Worm (Caenorhabditis elegans) whole organism, L4/young adult: ENCODE results near the gene sra-29.

Experiments used
- W03F9.2 ChIP-seq: fragments of 150-350 bp; optimal IDR thresholded peaks from 2 replicates; lab custom pipeline; 2014; ENCODE audit warnings: missing biosample characterization, missing genetic modification characterization
- dao-5 ChIP-seq: sonication (generic microtip); optimal IDR thresholded peaks from 2 replicates; lab custom pipeline; 2016; ENCODE audit warnings: missing genotype, missing genetic modification characterization, moderate library complexity, missing compliant biosample characterization
- him-1 ChIP-seq: sonication (generic microtip); optimal IDR thresholded peaks from 2 replicates; lab custom pipeline; 2016; ENCODE audit warnings: missing genotype, missing genetic modification reagents, missing genetic modification characterization, missing compliant biosample characterization

Gene sra-29

DNA sequence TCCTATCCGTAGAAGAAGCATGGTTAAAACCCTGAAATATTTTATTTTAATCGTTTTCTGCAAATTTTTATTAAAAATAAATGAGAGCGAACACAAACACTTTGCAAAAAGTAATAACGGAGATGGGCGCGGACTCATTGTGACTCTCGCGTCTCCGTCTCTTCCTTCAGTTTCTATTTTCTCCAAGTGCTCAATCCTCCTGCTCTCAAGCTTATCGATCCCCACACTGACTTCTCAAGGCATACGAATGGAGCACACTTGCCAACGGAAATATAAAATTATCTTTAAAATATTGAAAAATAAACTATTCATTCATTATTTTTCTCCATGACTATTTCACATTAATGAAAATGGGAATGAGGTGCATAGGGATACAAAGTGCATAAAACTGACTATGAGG, 22.5 kb upstream of the sra-29 start, which contains the start of gene dnj-8:
TSS of gene dnj-8 (minus strand) at position 31 of the 400 bp plus-strand sequence.
- TF ChIP-seq W03F9.2 (no peak), dao-5 (tag; lab: Kevin White, UChicago) (no peak), him-1 (tag; lab: Kevin White, UChicago) (no peak)

DNA sequence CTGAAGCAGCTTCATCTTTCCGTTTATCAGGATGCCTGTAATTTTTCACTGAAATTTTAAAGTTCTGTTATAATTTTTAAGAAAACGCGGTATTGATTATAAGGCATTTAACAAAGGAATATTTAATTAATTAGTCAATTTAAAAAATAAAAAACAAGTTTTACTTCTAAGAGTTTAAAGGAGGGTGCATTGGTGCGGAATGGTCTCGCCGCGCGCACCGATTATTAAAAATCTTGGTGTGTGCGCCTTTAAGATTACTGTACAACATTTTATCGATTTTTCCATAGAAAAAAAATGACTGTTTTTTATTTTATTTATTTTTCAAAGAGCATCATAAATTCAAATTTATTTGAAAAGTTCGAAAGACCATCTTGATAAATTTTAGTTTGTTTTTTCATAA, 22.0 kb upstream of the sra-29 start:
- TF ChIP-seq W03F9.2 (no peak), him-1 (tag; lab: Kevin White, UChicago) (no peak), dao-5 (tag; lab: Kevin White, UChicago) (no peak)

DNA sequence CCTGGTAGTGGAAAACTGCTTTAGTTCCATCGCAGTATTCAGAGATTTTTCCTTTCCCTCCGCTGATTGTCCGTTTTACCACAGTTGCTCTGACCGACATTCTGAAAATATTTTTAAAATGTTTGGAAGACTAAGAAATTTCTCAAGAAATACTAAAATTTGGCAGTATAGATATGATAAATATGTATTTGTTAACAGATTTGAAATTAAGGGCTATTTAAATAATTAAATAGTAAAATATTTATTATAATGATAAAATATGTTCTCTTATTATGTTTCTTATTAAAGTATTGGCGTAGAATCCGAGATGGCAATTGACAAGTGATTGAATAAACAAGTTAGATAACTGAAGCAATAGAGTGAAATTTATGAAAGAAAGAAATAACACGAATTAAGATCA, 18.6 kb upstream of the sra-29 start, which contains the start of gene aipr-1:
TSS of gene aipr-1 (minus strand) at position 101 of the 400 bp plus-strand sequence.
- TF ChIP-seq him-1 (tag; lab: Kevin White, UChicago) (no peak), dao-5 (tag; lab: Kevin White, UChicago) (no peak), W03F9.2 (no peak)

DNA sequence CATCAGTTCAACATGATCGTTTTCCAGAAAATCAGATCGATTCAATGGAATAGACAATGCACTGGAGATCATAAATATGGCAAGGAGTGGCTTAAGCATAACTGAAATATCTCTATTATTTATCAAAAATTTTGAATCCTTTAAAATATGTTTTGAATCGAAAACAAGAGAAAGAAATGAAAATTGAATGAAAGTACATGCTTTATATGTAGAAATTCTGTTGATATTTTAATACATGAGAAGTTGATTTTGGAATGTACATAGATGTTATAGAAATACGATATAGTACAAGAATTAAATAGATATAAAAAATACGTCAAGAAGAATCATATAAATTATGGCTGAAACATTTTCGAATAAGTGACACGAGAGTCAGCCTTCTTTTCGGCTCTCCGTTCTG, 16.7 kb upstream of the sra-29 start, which contains the start of gene C56C10.9:
TSS of gene C56C10.9 (minus strand) at position 101 of the 400 bp plus-strand sequence.
- no peak for TF ChIP-seq dao-5 (tag; lab: Kevin White, UChicago)

DNA sequence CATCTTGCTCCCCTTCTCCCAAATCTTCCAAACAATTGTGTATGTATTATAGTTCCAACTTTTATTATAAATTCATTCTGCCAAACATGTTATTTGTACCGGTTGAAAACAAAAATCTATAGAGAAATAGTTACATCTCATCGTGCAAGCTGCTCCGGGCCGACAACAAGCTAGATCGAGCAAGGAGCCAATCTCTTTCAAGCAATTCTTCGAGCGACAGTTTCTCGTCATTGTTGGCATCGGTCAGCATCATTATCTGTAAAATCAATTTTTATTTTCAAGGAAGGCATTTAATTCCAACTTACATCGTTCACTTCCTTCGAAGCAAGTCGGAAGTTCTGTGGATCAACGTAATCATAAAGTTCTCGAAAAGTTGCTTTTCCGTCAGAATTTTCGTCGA, 15.5 kb upstream of the sra-29 start:
- TF ChIP-seq W03F9.2, result no peak
- no peak for TF ChIP-seq him-1 (tag; lab: Kevin White, UChicago)
- TF ChIP-seq dao-5 (tag; lab: Kevin White, UChicago), result no peak

DNA sequence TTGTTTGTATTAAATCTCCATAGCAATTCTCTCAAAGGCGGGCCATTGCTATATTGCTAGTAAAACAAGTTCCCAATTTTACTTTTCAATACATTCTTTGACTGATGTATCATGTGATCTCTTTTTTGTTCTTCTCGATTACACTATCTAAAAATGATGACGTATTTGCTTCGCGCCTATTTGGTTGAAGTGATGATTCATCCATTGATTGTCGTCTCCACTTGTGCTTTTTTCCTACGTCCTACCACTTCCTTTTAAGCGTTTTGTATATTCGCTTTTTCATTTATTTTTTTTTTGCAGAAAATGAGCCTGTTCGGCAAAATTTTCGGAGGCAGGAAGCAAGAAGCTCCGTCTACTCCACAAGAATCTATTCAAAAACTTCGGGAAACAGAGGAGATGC, 13.9 kb upstream of the sra-29 start, which contains the start of gene vps-32.1:
TSS of gene vps-32.1 (plus strand) at position 301 of the 400 bp plus-strand sequence.
- no peak for TF ChIP-seq him-1 (tag; lab: Kevin White, UChicago)
- TF ChIP-seq W03F9.2, result no peak
- TF ChIP-seq dao-5 (tag; lab: Kevin White, UChicago), result no peak

- TF ChIP-seq him-1 (tag; lab: Kevin White, UChicago) (peak; percentile 78), dao-5 (tag; lab: Kevin White, UChicago) (no peak), W03F9.2 (peak; percentile 95)
Observed at ce11 chrII:6588605-6589292, 13.2 kb upstream of the sra-29 start, which contains the start of gene icd-1. Gene icd-1, minus strand, starts transcription at chrII:6588655.

- TF ChIP-seq W03F9.2, result no peak
- TF ChIP-seq him-1 (tag; lab: Kevin White, UChicago), result no peak
- TF ChIP-seq dao-5 (tag; lab: Kevin White, UChicago), result no peak
Observed at ce11 chrII:6587264-6587870, 11.8 kb upstream of the sra-29 start, which contains the start of gene C56C10.7. Gene C56C10.7, minus strand, starts transcription at chrII:6587575.

ce11 chrII:6582758-6583157, 7.2 kb upstream of the sra-29 start, which contains the start of gene C56C10.4:
Gene C56C10.4, plus strand, starts transcription at chrII:6583058.
- TF ChIP-seq dao-5 (tag; lab: Kevin White, UChicago) (no peak), him-1 (tag; lab: Kevin White, UChicago) (no peak), W03F9.2 (no peak)

- no peak for TF ChIP-seq dao-5 (tag; lab: Kevin White, UChicago)
- TF ChIP-seq him-1 (tag; lab: Kevin White, UChicago), result no peak
- no peak for TF ChIP-seq W03F9.2
Observed at ce11 chrII:6581236-6581635, 5.7 kb upstream of the sra-29 start, which contains the start of gene C56C10.6. Gene C56C10.6, minus strand, starts transcription at chrII:6581336.

- TF ChIP-seq W03F9.2, result no peak
Observed at ce11 chrII:6578378-6578777, 2.8 kb upstream of the sra-29 start, which contains the start of gene sra-31. Gene sra-31, minus strand, starts transcription at chrII:6578478.

DNA sequence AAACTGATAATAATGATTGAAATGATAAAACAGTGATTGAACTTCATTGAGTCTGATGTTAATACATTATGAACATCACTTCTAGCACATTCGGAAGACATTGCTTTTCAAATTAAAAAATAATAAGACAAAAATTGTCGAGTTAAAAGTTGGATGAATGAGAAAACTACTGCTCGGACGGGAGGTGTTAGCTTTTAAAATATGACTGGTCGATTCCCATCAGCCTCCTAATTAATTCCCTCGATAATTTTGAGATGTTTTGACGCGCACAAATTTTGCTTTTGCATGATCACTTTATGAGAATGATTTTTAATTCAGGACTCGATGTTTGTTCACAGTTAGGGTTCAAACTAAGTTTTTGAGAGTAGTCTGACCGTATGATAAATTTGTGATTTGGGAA, 1.9 kb downstream of the sra-29 start, which contains the start of gene sra-28:
TSS of gene sra-28 (minus strand) at position 101 of the 400 bp plus-strand sequence.
- no peak for TF ChIP-seq dao-5 (tag; lab: Kevin White, UChicago)

ce11 chrII:6568707-6569106, 6.8 kb downstream of the sra-29 start, which contains the start of gene sra-27:
Gene sra-27, plus strand, starts transcription at chrII:6569007.
- TF ChIP-seq him-1 (tag; lab: Kevin White, UChicago) (no peak), W03F9.2 (no peak), dao-5 (tag; lab: Kevin White, UChicago) (no peak)

- no peak for TF ChIP-seq him-1 (tag; lab: Kevin White, UChicago)
Observed at ce11 chrII:6566628-6567180, 8.8 kb downstream of the sra-29 start, which contains the start of the genes F18C5.5 and F18C5.9. Gene F18C5.5, minus strand, starts transcription at chrII:6566728. Gene F18C5.9, plus strand, starts transcription at chrII:6567130.
